Fruit fly (Drosophila melanogaster): ENCODE data around the gene mRpL1.

The mRpL1 gene

dm6 chr3R:8288790-8289189 is 12.4 kb upstream of the mRpL1 start:
- TF ChIP-seq Ptx1 (GFP tag; IDR thresholded peaks at IDR 0.05): 0 out of 2 replicates have a peak, but pooled peaks have one; percentile 14
- TF ChIP-seq fru (optimal IDR thresholded peaks at IDR 0.05): no peak
- TF ChIP-seq CG4730 (GFP tag; IDR thresholded peaks at IDR 0.05): no peak
- no peak for TF ChIP-seq Bteb2 (GFP tag; optimal IDR thresholded peaks at IDR 0.05)
- TF ChIP-seq prd (optimal IDR thresholded peaks at IDR 0.05): no peak
- peak; percentile 27; the same call in 1 of the 3 replicates for TF ChIP-seq prd (GFP tag; IDR thresholded peaks at IDR 0.05)
- TF ChIP-seq grn (GFP tag; optimal IDR thresholded peaks at IDR 0.05): peak; percentile 25
- 0 out of 2 replicates have a peak, but pooled peaks have one; percentile 13 for TF ChIP-seq Xrp1 (GFP tag; IDR thresholded peaks at IDR 0.05)
- 0 out of 3 replicates have a peak, but pooled peaks have one; percentile 28 for TF ChIP-seq row (GFP tag; IDR thresholded peaks at IDR 0.05)
- no peak for TF ChIP-seq kni (GFP tag; optimal IDR thresholded peaks at IDR 0.05)
- TF ChIP-seq zf30C (GFP tag; optimal IDR thresholded peaks at IDR 0.05): peak; percentile 92
- peak; percentile 88 for TF ChIP-seq twi (tag; optimal IDR thresholded peaks at IDR 0.05)
- no peak for TF ChIP-seq seq (GFP tag; IDR thresholded peaks at IDR 0.05)
- TF ChIP-seq lbe (GFP tag; optimal IDR thresholded peaks at IDR 0.05): no peak
- 0 out of 3 replicates have a peak, but pooled peaks have one; percentile 6 for TF ChIP-seq zfh1 (GFP tag; IDR thresholded peaks at IDR 0.05)
- TF ChIP-seq vvl (GFP tag; IDR thresholded peaks at IDR 0.05): 0 out of 2 replicates have a peak, but pooled peaks have one; percentile 22
- 0 out of 3 replicates have a peak, but pooled peaks have one; percentile 38 for TF ChIP-seq CG2199 (GFP tag; IDR thresholded peaks at IDR 0.05)
- TF ChIP-seq amos (GFP tag; IDR thresholded peaks at IDR 0.05; ENCODE audit: partially characterized antibody): peak; percentile 31; the same call in 1 of the 2 replicates
- TF ChIP-seq ci (GFP tag; IDR thresholded peaks at IDR 0.05): peak; percentile 30; the same call in 1 of the 3 replicates

- TF ChIP-seq CG7963 (GFP tag; IDR thresholded peaks at IDR 0.05; ENCODE audit: partially characterized antibody) (no peak), amos (GFP tag; IDR thresholded peaks at IDR 0.05; ENCODE audit: partially characterized antibody) (no peak), dm (GFP tag; optimal IDR thresholded peaks at IDR 0.05) (no peak), Vsx1 (GFP tag; optimal IDR thresholded peaks at IDR 0.05) (no peak), zen2 (GFP tag; IDR thresholded peaks at IDR 0.05; ENCODE audit: partially characterized antibody) (0 out of 3 replicates have a peak, but pooled peaks have one; percentile 10), CG32772 (GFP tag; IDR thresholded peaks at IDR 0.05) (no peak), dan (GFP tag; IDR thresholded peaks at IDR 0.05) (no peak), Bdp1 (GFP tag; optimal IDR thresholded peaks at IDR 0.05) (no peak)
Measured at dm6 chr3R:8290478-8290877, 10.8 kb upstream of the mRpL1 start, which contains the start of gene CG11672. CG11672 (minus strand) TSS chr3R:8290578.

DNA sequence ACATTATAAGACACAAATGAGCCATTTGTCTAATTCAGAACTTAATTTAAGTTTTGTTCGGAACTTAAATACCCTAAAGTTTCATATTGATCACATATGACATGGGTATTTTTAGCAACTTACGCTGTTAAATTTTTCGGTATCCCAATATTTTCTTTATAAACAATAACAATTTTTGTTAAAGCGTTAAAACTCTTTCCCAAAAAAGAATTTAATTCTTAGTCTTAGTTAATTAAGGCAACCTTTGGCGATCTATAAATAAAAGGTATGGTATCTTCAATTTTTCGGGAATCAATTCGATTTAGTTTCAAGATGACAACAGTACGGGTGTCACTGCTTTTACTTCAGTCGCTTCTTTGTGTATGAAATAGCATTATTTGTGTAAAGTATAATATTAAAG is 10.3 kb upstream of the mRpL1 start, which contains the start of gene CG31464:
Gene CG31464 (plus strand): TSS at position 301 of the 400 bp plus-strand sequence.
- TF ChIP-seq sens (GFP tag): peak; percentile 33
- no peak for TF ChIP-seq so (GFP tag; IDR thresholded peaks at IDR 0.05)
- TF ChIP-seq ken (GFP tag; IDR thresholded peaks at IDR 0.05): no peak
- TF ChIP-seq slp2 (GFP tag; optimal IDR thresholded peaks at IDR 0.05): no peak

dm6 chr3R:8292034-8292433 is 9.2 kb upstream of the mRpL1 start, which contains the start of gene CG31463:
CG31463 (plus strand) TSS chr3R:8292335.
- no peak for TF ChIP-seq cwo (GFP tag; optimal IDR thresholded peaks at IDR 0.05)
- 0 out of 2 replicates have a peak, but pooled peaks have one; percentile 11 for TF ChIP-seq GATAe (GFP tag; conservative IDR thresholded peaks at IDR 0.05)
- no peak for TF ChIP-seq CG2875 (GFP tag; optimal IDR thresholded peaks at IDR 0.05)
- TF ChIP-seq exex (tag; optimal IDR thresholded peaks at IDR 0.05): peak; percentile 81
- TF ChIP-seq CG16863 (GFP tag; optimal IDR thresholded peaks at IDR 0.05): no peak
- TF ChIP-seq Bdp1 (GFP tag; optimal IDR thresholded peaks at IDR 0.05): no peak
- TF ChIP-seq CG34376 (GFP tag; optimal IDR thresholded peaks at IDR 0.05): peak; percentile 61
- no peak for TF ChIP-seq kay (GFP tag; optimal IDR thresholded peaks at IDR 0.05)
- TF ChIP-seq slbo (GFP tag; IDR thresholded peaks at IDR 0.05): no peak
